Fruit fly (Drosophila melanogaster): Measurements from ENCODE around the gene CG10097.

Gene CG10097

dm6 chr3R:12408160-12408559 lies 12.4 kb upstream of the CG10097 start, which contains the start of gene CG5196 (continued):
- TF ChIP-seq Sry-β (GFP tag; optimal IDR thresholded peaks at IDR 0.05): peak; percentile 34
- TF ChIP-seq ken (GFP tag; IDR thresholded peaks at IDR 0.05): no peak
- peak; percentile 48 for TF ChIP-seq CG2712 (tag; optimal IDR thresholded peaks at IDR 0.05)
- no peak for TF ChIP-seq CG4360 (GFP tag; IDR thresholded peaks at IDR 0.05)
- no peak for TF ChIP-seq gcm (GFP tag; optimal IDR thresholded peaks at IDR 0.05)
- no peak for TF ChIP-seq pros (GFP tag; optimal IDR thresholded peaks at IDR 0.05)
- peak; percentile 30 for TF ChIP-seq sd (tag; optimal IDR thresholded peaks at IDR 0.05)
- TF ChIP-seq CG8478 (optimal IDR thresholded peaks at IDR 0.05): no peak
- TF ChIP-seq CG12769 (tag; optimal IDR thresholded peaks at IDR 0.05): no peak
- TF ChIP-seq Aef1 (GFP tag; IDR thresholded peaks at IDR 0.05): no peak
- no peak for TF ChIP-seq CG1647 (GFP tag; optimal IDR thresholded peaks at IDR 0.05)
- no peak for TF ChIP-seq CG13775 (GFP tag; optimal IDR thresholded peaks at IDR 0.05)
- no peak for TF ChIP-seq CG15601 (tag; optimal IDR thresholded peaks at IDR 0.05)
- peak in 1 of 2 experiments; percentile 53 for TF ChIP-seq insv (GFP tag; optimal IDR thresholded peaks at IDR 0.05)
- no peak for TF ChIP-seq CG15696 (tag; optimal IDR thresholded peaks at IDR 0.05)
- TF ChIP-seq Usf (GFP tag; optimal IDR thresholded peaks at IDR 0.05): no peak
- TF ChIP-seq Dref (GFP tag; IDR thresholded peaks at IDR 0.05): peak; percentile 93
- TF ChIP-seq vvl (GFP tag; IDR thresholded peaks at IDR 0.05): peak; percentile 44; the same call in 1 of the 2 replicates
- no peak for TF ChIP-seq CG10565 (GFP tag; optimal IDR thresholded peaks at IDR 0.05)
- no peak for TF ChIP-seq CG5180 (GFP tag; optimal IDR thresholded peaks at IDR 0.05)
- peak; percentile 9 for TF ChIP-seq repo (GFP tag; optimal IDR thresholded peaks at IDR 0.05)
- TF ChIP-seq CG16779 (GFP tag; IDR thresholded peaks at IDR 0.05): peak; percentile 45; the same call in 1 of the 2 replicates
- peak; percentile 66 for TF ChIP-seq knrl (GFP tag; IDR thresholded peaks at IDR 0.05; ENCODE audit: partially characterized antibody)
- TF ChIP-seq mld (GFP tag; IDR thresholded peaks at IDR 0.05; ENCODE audit: partially characterized antibody): peak; percentile 58; the same call in 2 of the 3 replicates
- TF ChIP-seq tx (GFP tag; optimal IDR thresholded peaks at IDR 0.05): no peak
- TF ChIP-seq row (GFP tag; IDR thresholded peaks at IDR 0.05): peak; percentile 74
- TF ChIP-seq sug (tag; optimal IDR thresholded peaks at IDR 0.05): peak; percentile 51
- TF ChIP-seq CG34224 (GFP tag; IDR thresholded peaks at IDR 0.05; ENCODE audit: partially characterized antibody): peak; percentile 81
- peak; percentile 32 for TF ChIP-seq gro (GFP tag; optimal IDR thresholded peaks at IDR 0.05)
- peak; percentile 20; the same call in 1 of the 2 replicates for TF ChIP-seq sob (GFP tag; IDR thresholded peaks at IDR 0.05)
- no peak for TF ChIP-seq CG2875 (GFP tag; optimal IDR thresholded peaks at IDR 0.05)
- TF ChIP-seq chm (GFP tag; IDR thresholded peaks at IDR 0.05): peak; percentile 43; the same call in 1 of the 2 replicates
- TF ChIP-seq CG2116 (GFP tag; optimal IDR thresholded peaks at IDR 0.05): peak; percentile 73
- peak; percentile 58; the same call in 1 of the 2 replicates for TF ChIP-seq nerfin-2 (GFP tag; IDR thresholded peaks at IDR 0.05; ENCODE audit: partially characterized antibody)
- TF ChIP-seq CG7786 (GFP tag; optimal IDR thresholded peaks at IDR 0.05): no peak
- no peak for TF ChIP-seq Trl (optimal IDR thresholded peaks at IDR 0.05)
- no peak for TF ChIP-seq Trl (GFP tag; optimal IDR thresholded peaks at IDR 0.05)
- peak; percentile 95 for TF ChIP-seq MBD-R2 (GFP tag; IDR thresholded peaks at IDR 0.05)
- TF ChIP-seq Opbp (GFP tag; IDR thresholded peaks at IDR 0.05; ENCODE audit: partially characterized antibody): peak; percentile 72
- TF ChIP-seq trem (tag; optimal IDR thresholded peaks at IDR 0.05): peak; percentile 76
- peak; percentile 75 for TF ChIP-seq gfzf (GFP tag; optimal IDR thresholded peaks at IDR 0.05)
- peak; percentile 5 for TF ChIP-seq CoRest (tag; optimal IDR thresholded peaks at IDR 0.05)
- no peak for TF ChIP-seq shn (GFP tag; optimal IDR thresholded peaks at IDR 0.05)
- peak; percentile 26 for TF ChIP-seq pb (GFP tag; optimal IDR thresholded peaks at IDR 0.05)
- peak; percentile 34 for TF ChIP-seq Ets97D (GFP tag; optimal IDR thresholded peaks at IDR 0.05)
- TF ChIP-seq CG5953 (GFP tag; IDR thresholded peaks at IDR 0.05): no peak
- no peak for TF ChIP-seq CG31365 (tag; optimal IDR thresholded peaks at IDR 0.05)
- no peak for TF ChIP-seq B-H1 (GFP tag; IDR thresholded peaks at IDR 0.05)
- no peak; the same call in 1 of the 2 replicates for TF ChIP-seq CG14014 (GFP tag; IDR thresholded peaks at IDR 0.05)
- peak in 1 of 3 experiments; percentile 44 for TF ChIP-seq Stat92E (GFP tag; optimal IDR thresholded peaks at IDR 0.05)
- 0 out of 2 replicates have a peak, but pooled peaks have one; percentile 25 for TF ChIP-seq stc (GFP tag; IDR thresholded peaks at IDR 0.05)
